Worm (Caenorhabditis elegans): ENCODE measurements around the gene ubxn-5.

The ubxn-5 gene

ce11 chrII:10197091-10197675 is 37.1 kb downstream of the ubxn-5 start, which contains the start of gene R05H5.3:
Gene R05H5.3 (plus strand): TSS chrII:10197625.
- TF ChIP-seq sox-4 (tag; optimal IDR thresholded peaks at IDR 0.05) (no peak), unc-42 (tag; optimal IDR thresholded peaks at IDR 0.05) (peak; percentile 55)

ce11 chrII:10194605-10195004 is 39.7 kb downstream of the ubxn-5 start, which contains the start of gene srb-6:
Gene srb-6 (plus strand): TSS chrII:10194905.
- TF ChIP-seq C38D4.7 (GFP tag; optimal IDR thresholded peaks at IDR 0.05) (no peak), nfya-1 (tag; optimal IDR thresholded peaks at IDR 0.05) (no peak), ceh-19 (GFP tag; optimal IDR thresholded peaks at IDR 0.05) (no peak), T23F11.4 (GFP tag; optimal IDR thresholded peaks at IDR 0.05) (no peak), elt-2 (tag; optimal IDR thresholded peaks at IDR 0.05) (no peak), pax-1 (tag; optimal IDR thresholded peaks at IDR 0.05) (no peak), unc-86 (tag; optimal IDR thresholded peaks at IDR 0.05) (no peak), ceh-31 (tag; optimal IDR thresholded peaks at IDR 0.05) (no peak), pha-4 (tag; optimal IDR thresholded peaks at IDR 0.05) (no peak), ztf-16 (tag; optimal IDR thresholded peaks at IDR 0.05) (no peak), che-1 (tag; optimal IDR thresholded peaks at IDR 0.05) (no peak), pag-3 (tag; optimal IDR thresholded peaks at IDR 0.05; ENCODE audit: borderline replicate concordance) (no peak)

DNA sequence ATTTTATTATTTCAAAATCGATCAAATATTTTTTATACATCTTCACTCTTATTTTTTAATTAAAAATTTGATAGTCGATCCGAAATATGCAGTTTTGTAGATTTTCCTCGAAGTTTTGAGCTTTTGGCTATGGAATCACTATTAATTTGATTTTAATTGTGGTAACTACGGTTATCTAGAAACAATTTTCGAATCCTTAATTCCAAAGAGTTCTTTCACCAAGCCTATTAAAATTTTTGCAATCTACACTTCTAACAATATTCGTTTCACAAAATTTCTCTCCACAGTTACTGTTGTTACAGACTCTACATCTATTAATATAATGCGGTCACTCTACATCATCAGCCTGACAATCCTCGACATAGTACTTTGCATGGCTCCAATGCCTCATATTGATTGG is 42.1 kb downstream of the ubxn-5 start, which contains the start of gene R05H5.7:
Gene R05H5.7, plus strand, starts transcription at position 301 of the 400 bp plus-strand sequence.
- TF ChIP-seq hlh-6 (tag; optimal IDR thresholded peaks at IDR 0.05), result no peak
- no peak for TF ChIP-seq ceh-48 (tag; optimal IDR thresholded peaks at IDR 0.05)
- no peak for TF ChIP-seq ceh-2 (tag; optimal IDR thresholded peaks at IDR 0.05)
- TF ChIP-seq K02D7.2 (tag; optimal IDR thresholded peaks at IDR 0.05), result no peak
- no peak for TF ChIP-seq madf-2 (tag; optimal IDR thresholded peaks at IDR 0.05)
- no peak for TF ChIP-seq pag-3 (tag; optimal IDR thresholded peaks at IDR 0.05; ENCODE audit: borderline replicate concordance)
- no peak for TF ChIP-seq ref-2 (tag; optimal IDR thresholded peaks at IDR 0.05)

ce11 chrII:10189369-10189768 is 44.9 kb downstream of the ubxn-5 start, which contains the start of gene cdc-25.4:
Gene cdc-25.4 (minus strand): TSS chrII:10189469.
- TF ChIP-seq fkh-10 (GFP tag; optimal IDR thresholded peaks at IDR 0.05) (no peak), unc-3 (GFP tag; conservative IDR thresholded peaks at IDR 0.05) (no peak), unc-3 (tag; optimal IDR thresholded peaks at IDR 0.05) (no peak), zip-5 (tag; optimal IDR thresholded peaks at IDR 0.05) (no peak), K02D7.2 (tag; optimal IDR thresholded peaks at IDR 0.05) (no peak), hlh-15 (tag; optimal IDR thresholded peaks at IDR 0.05) (no peak), C38D4.7 (GFP tag; optimal IDR thresholded peaks at IDR 0.05) (no peak), tbx-2 (tag; optimal IDR thresholded peaks at IDR 0.05) (no peak), Y22D7AL.16 (tag; optimal IDR thresholded peaks at IDR 0.05) (no peak), hlh-8 (tag; optimal IDR thresholded peaks at IDR 0.05) (no peak), ceh-48 (tag; optimal IDR thresholded peaks at IDR 0.05) (no peak), sdc-2 (tag; optimal IDR thresholded peaks at IDR 0.05) (no peak)

DNA sequence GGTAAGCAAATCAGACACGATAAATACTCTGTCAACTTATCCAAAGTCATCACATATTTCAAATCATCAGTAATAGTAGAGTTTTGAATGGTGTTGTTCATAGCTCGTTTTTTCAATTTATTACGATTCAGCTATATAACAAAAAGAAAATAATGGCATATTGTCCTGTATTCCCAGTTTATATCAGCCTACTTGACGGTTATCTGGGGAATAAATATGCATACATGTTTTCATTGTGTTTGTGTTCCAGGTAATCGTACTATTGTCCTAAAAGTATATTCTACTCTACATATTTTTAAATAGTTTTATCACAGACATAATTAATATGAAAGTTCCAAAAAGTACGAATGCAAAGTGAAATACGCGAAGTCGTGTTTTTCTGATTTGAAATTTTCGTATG is 46.5 kb downstream of the ubxn-5 start, which contains the start of gene srd-2:
Gene srd-2, minus strand, starts transcription at position 101 of the 400 bp plus-strand sequence.
- TF ChIP-seq nhr-232 (tag; optimal IDR thresholded peaks at IDR 0.05) (no peak), F13H6.1 (tag; optimal IDR thresholded peaks at IDR 0.05) (no peak), elt-4 (tag; optimal IDR thresholded peaks at IDR 0.05) (no peak), nhr-11 (tag; optimal IDR thresholded peaks at IDR 0.05) (no peak), tbx-7 (tag; optimal IDR thresholded peaks at IDR 0.05) (no peak), ceh-24 (tag; optimal IDR thresholded peaks at IDR 0.05) (no peak), dve-1 (tag; optimal IDR thresholded peaks at IDR 0.05) (no peak), ttx-3 (tag; optimal IDR thresholded peaks at IDR 0.05) (no peak), ceh-45 (GFP tag; IDR thresholded peaks at IDR 0.05) (no peak), nfya-1 (tag; optimal IDR thresholded peaks at IDR 0.05) (no peak), pha-2 (tag; optimal IDR thresholded peaks at IDR 0.05) (no peak), syd-9 (tag; optimal IDR thresholded peaks at IDR 0.05) (no peak), madf-2 (tag; optimal IDR thresholded peaks at IDR 0.05) (no peak), ceh-6 (GFP tag; optimal IDR thresholded peaks at IDR 0.05) (no peak), hlh-30 (tag; optimal IDR thresholded peaks at IDR 0.05; ENCODE audit: insufficient read depth) (no peak), rnt-1 (tag; optimal IDR thresholded peaks at IDR 0.05) (no peak), che-1 (tag; optimal IDR thresholded peaks at IDR 0.05) (no peak), ets-4 (tag; optimal IDR thresholded peaks at IDR 0.05) (no peak), lim-6 (tag; optimal IDR thresholded peaks at IDR 0.05) (no peak)
